Worm (Caenorhabditis elegans) whole organism, L2 larva: ENCODE data around the gene gba-4.
"Not testable (repeated sequence)": the region's sequence is repeated elsewhere in the genome, so short reads cannot be mapped to it uniquely, and the experiment has no call there.

ENCODE experiments used
- F13H6.1 ChIP-seq: sonication (generic microtip); optimal IDR thresholded peaks from 2 replicates; lab custom pipeline; 2016; ENCODE audit warnings: missing genetic modification characterization, missing compliant biosample characterization
- R02D3.7 ChIP-seq: fragments of 150-350 bp; optimal IDR thresholded peaks from 2 replicates; lab custom pipeline; 2014; ENCODE audit warnings: missing biosample characterization, missing genetic modification characterization
- Y55F3AM.14 ChIP-seq: fragments of 200-800 bp; sonication (Bioruptor generic); optimal IDR thresholded peaks from 2 replicates; lab custom pipeline; 2018; ENCODE audit warnings: mild to moderate bottlenecking, missing genetic modification characterization, missing compliant biosample characterization
- ZK546.5 ChIP-seq: sonication (generic microtip); optimal IDR thresholded peaks from 2 replicates; lab custom pipeline; 2017; ENCODE audit warnings: missing biosample characterization, missing genetic modification characterization
- aly-2 ChIP-seq: fragments of 150-350 bp; optimal IDR thresholded peaks from 2 replicates; lab custom pipeline; 2014; ENCODE audit warnings: missing biosample characterization, missing genetic modification characterization
- ama-1 ChIP-seq: fragments of 150-350 bp; optimal IDR thresholded peaks from 2 replicates; lab custom pipeline; 2018; ENCODE audit warnings: inconsistent platforms
- blmp-1 ChIP-seq: sonication (generic microtip); optimal IDR thresholded peaks from 2 replicates; lab custom pipeline; 2017; ENCODE audit warnings: missing genetic modification characterization, mild to moderate bottlenecking, missing compliant biosample characterization, antibody characterized with exemption, moderate library complexity; ENCODE audit not compliant: insufficient read depth
- ceh-16 ChIP-seq: fragments of 150-350 bp; optimal IDR thresholded peaks from 2 replicates; lab custom pipeline; 2014; ENCODE audit warnings: missing biosample characterization, missing genetic modification characterization
- crh-2 ChIP-seq: sonication (generic microtip); optimal IDR thresholded peaks from 2 replicates; lab custom pipeline; 2017; ENCODE audit warnings: missing biosample characterization, missing genetic modification characterization
- dmd-4 ChIP-seq: sonication (generic microtip); optimal IDR thresholded peaks from 2 replicates; lab custom pipeline; 2017; ENCODE audit warnings: missing biosample characterization, missing genetic modification characterization
- elt-1 ChIP-seq: fragments of 150-350 bp; optimal IDR thresholded peaks from 2 replicates; lab custom pipeline; 2014; ENCODE audit warnings: missing biosample characterization, missing genetic modification characterization
- gmeb-1 ChIP-seq: fragments of 150-350 bp; optimal IDR thresholded peaks from 2 replicates; lab custom pipeline; 2014; ENCODE audit warnings: missing biosample characterization, missing genetic modification characterization
- lin-13 ChIP-seq: fragments of 150-350 bp; optimal IDR thresholded peaks from 2 replicates; lab custom pipeline; 2014; ENCODE audit warnings: missing biosample characterization, missing genetic modification reagents, missing genetic modification characterization
- lin-39 ChIP-seq: fragments of 150-350 bp; optimal IDR thresholded peaks from 2 replicates; lab custom pipeline; 2014; ENCODE audit warnings: missing biosample characterization, missing genetic modification reagents, missing genetic modification characterization
- lsy-2 ChIP-seq, 2 experiments: fragments of 150-350 bp in 1 of 2; sonication (generic microtip) in 1 of 2; optimal IDR thresholded peaks; 2 replicates each; lab custom pipeline; 2014 to 2017; ENCODE audit warnings: missing biosample characterization in 2 of 2, missing genetic modification characterization in 2 of 2
- mab-5 ChIP-seq: fragments of 150-350 bp; optimal IDR thresholded peaks from 2 replicates; lab custom pipeline; 2014; ENCODE audit warnings: missing biosample characterization, missing genetic modification characterization
- mbf-1 ChIP-seq: sonication (generic microtip); optimal IDR thresholded peaks from 2 replicates; lab custom pipeline; 2017; ENCODE audit warnings: missing biosample characterization, missing genetic modification characterization
- mdl-1 ChIP-seq, 2 experiments: fragments of 150-350 bp in 1 of 2; sonication (generic microtip) in 1 of 2; optimal IDR thresholded peaks; 2 replicates each; lab custom pipeline; 2017; ENCODE audit warnings: missing biosample characterization in 2 of 2, missing genetic modification characterization in 2 of 2
- nhr-11 ChIP-seq: fragments of 150-350 bp; optimal IDR thresholded peaks from 2 replicates; lab custom pipeline; 2014; ENCODE audit warnings: missing biosample characterization, missing genetic modification characterization
- nhr-12 ChIP-seq: fragments of 150-350 bp; optimal IDR thresholded peaks from 2 replicates; lab custom pipeline; 2014; ENCODE audit warnings: missing biosample characterization, missing genetic modification characterization
- nhr-129 ChIP-seq: fragments of 150-350 bp; optimal IDR thresholded peaks from 2 replicates; lab custom pipeline; 2014; ENCODE audit warnings: missing biosample characterization, missing genetic modification characterization
- nhr-237 ChIP-seq: fragments of 150-350 bp; optimal IDR thresholded peaks from 2 replicates; lab custom pipeline; 2014; ENCODE audit warnings: missing biosample characterization, missing genetic modification characterization
- nhr-6 ChIP-seq: fragments of 150-350 bp; optimal IDR thresholded peaks from 2 replicates; lab custom pipeline; 2014; ENCODE audit warnings: missing biosample characterization, missing genetic modification characterization
- nhr-77 ChIP-seq: fragments of 150-350 bp; optimal IDR thresholded peaks from 2 replicates; lab custom pipeline; 2014; ENCODE audit warnings: missing biosample characterization, missing genetic modification characterization
- sem-4 ChIP-seq: fragments of 150-350 bp; optimal IDR thresholded peaks from 2 replicates; lab custom pipeline; 2014; ENCODE audit warnings: missing biosample characterization, missing genetic modification reagents, missing genetic modification characterization
- skn-1 ChIP-seq: sonication (generic microtip); optimal IDR thresholded peaks from 2 replicates; lab custom pipeline; 2017; ENCODE audit warnings: missing biosample characterization, missing genetic modification characterization
- sma-3 ChIP-seq: sonication (generic microtip); optimal IDR thresholded peaks from 2 replicates; lab custom pipeline; 2016; ENCODE audit warnings: missing genetic modification reagents, missing genetic modification characterization, missing compliant biosample characterization
- sma-9 ChIP-seq, 2 experiments: fragments of 150-350 bp in 1 of 2; sonication (generic microtip) in 1 of 2; optimal IDR thresholded peaks; 2 replicates each; lab custom pipeline; 2014 to 2016; ENCODE audit warnings: missing genetic modification characterization in 2 of 2, mild to moderate bottlenecking in 1 of 2, missing biosample characterization in 1 of 2, missing compliant biosample characterization in 1 of 2, missing genetic modification reagents in 1 of 2, moderate library complexity in 1 of 2
- snpc-4 ChIP-seq: fragments of 150-350 bp; optimal IDR thresholded peaks from 2 replicates; lab custom pipeline; 2014; ENCODE audit warnings: missing biosample characterization, missing genetic modification characterization
- unc-39 ChIP-seq: fragments of 150-350 bp; optimal IDR thresholded peaks from 2 replicates; lab custom pipeline; 2014; ENCODE audit warnings: missing biosample characterization, missing genetic modification characterization
- zag-1 ChIP-seq: fragments of 150-350 bp; optimal IDR thresholded peaks from 2 replicates; lab custom pipeline; 2014; ENCODE audit warnings: missing biosample characterization, missing genetic modification characterization
- ztf-1 ChIP-seq: fragments of 200-800 bp; sonication (Bioruptor generic); conservative IDR thresholded peaks from 2 replicates; pipeline ENCODE4 v1.3.6; 2022; ENCODE audit warnings: missing genetic modification characterization, missing compliant biosample characterization
- ztf-4 ChIP-seq: fragments of 150-350 bp; optimal IDR thresholded peaks from 2 replicates; lab custom pipeline; 2014; ENCODE audit warnings: missing biosample characterization, missing genetic modification characterization

Gene gba-4

ce11 chrIV:5316223-5316622, 34.5 kb downstream of the gba-4 start, which contains the start of gene msp-65:
Gene msp-65 (plus strand): TSS chrIV:5316523.
- TF ChIP-seq aly-2 (tag; lab: Kevin White, UChicago); blmp-1; mab-5: not testable (repeated sequence)

ce11 chrIV:5313011-5313410, 37.7 kb downstream of the gba-4 start, which contains the start of the genes msp-59 and ZK354.2:
Gene msp-59 (minus strand): TSS chrIV:5313111.
Gene ZK354.2 (plus strand): TSS chrIV:5313405.
- not testable (repeated sequence) for TF ChIP-seq ztf-1 (GFP tag; lab: Robert Waterston, UW); nhr-129; sma-3 (GFP tag; lab: Kevin White, UChicago)

- TF ChIP-seq blmp-1: no peak
- TF ChIP-seq nhr-77 (tag; lab: Kevin White, UChicago): no peak
- no peak for TF ChIP-seq nhr-6 (tag; lab: Kevin White, UChicago)
- TF ChIP-seq mab-5: no peak
- TF ChIP-seq lsy-2 (tag; optimal IDR thresholded peaks at IDR 0.05; lab: Kevin White, UChicago): no peak
- TF ChIP-seq, all 48 proteins: peak for 0
Measured at ce11 chrIV:5309742-5310141, 41.0 kb downstream of the gba-4 start, which contains the start of gene ZK354.3. Gene ZK354.3 (plus strand): TSS chrIV:5310042.

ce11 chrIV:5308046-5308643, 42.6 kb downstream of the gba-4 start, which contains the start of the genes ZK354.9 and msp-58:
Gene ZK354.9 (minus strand): TSS chrIV:5308146.
Gene msp-58 (plus strand): TSS chrIV:5308593.
- not testable (repeated sequence) for TF ChIP-seq nhr-77 (tag; lab: Kevin White, UChicago); crh-2 (tag; lab: Kevin White, UChicago); lsy-2 (tag; optimal IDR thresholded peaks at IDR 0.05; lab: Kevin White, UChicago)

ce11 chrIV:5306040-5306439, 44.7 kb downstream of the gba-4 start, which contains the start of gene ZK354.8:
Gene ZK354.8 (minus strand): TSS chrIV:5306140.
- TF ChIP-seq ZK546.5 (tag; lab: Kevin White, UChicago) (no peak), sem-4 (tag; lab: Kevin White, UChicago) (no peak), nhr-12 (tag; lab: Kevin White, UChicago) (no peak), skn-1 (no peak), lin-13 (no peak), unc-39 (tag; lab: Kevin White, UChicago) (no peak), Y55F3AM.14 (GFP tag; lab: Kevin White, UChicago) (no peak), F13H6.1 (tag; lab: Kevin White, UChicago) (no peak), dmd-4 (no peak), gmeb-1 (no peak), elt-1 (no peak), mdl-1 (tag; optimal IDR thresholded peaks at IDR 0.05; lab: Kevin White, UChicago) (no peak), nhr-11 (tag; lab: Kevin White, UChicago) (no peak), nhr-237 (tag; lab: Kevin White, UChicago) (no peak), nhr-129 (no peak), nhr-77 (tag; lab: Kevin White, UChicago) (no peak), ama-1 (lab: Kevin White, UChicago) (no peak)
- TF ChIP-seq, all 48 proteins: peak for 0

ce11 chrIV:5303030-5303429, 47.7 kb downstream of the gba-4 start, which contains the start of gene ZK354.7:
Gene ZK354.7 (minus strand): TSS chrIV:5303130.
- TF ChIP-seq sma-3 (GFP tag; lab: Kevin White, UChicago): no peak
- no peak for TF ChIP-seq R02D3.7 (tag; lab: Kevin White, UChicago)
- TF ChIP-seq sma-9 (GFP tag; optimal IDR thresholded peaks at IDR 0.05; lab: Kevin White, UChicago): no peak
- no peak for TF ChIP-seq sma-9 (tag; optimal IDR thresholded peaks at IDR 0.05; lab: Kevin White, UChicago)
- TF ChIP-seq ztf-4: no peak
- no peak for TF ChIP-seq snpc-4 (tag; lab: Kevin White, UChicago)
- TF ChIP-seq sem-4 (tag; lab: Kevin White, UChicago): no peak
- TF ChIP-seq nhr-12 (tag; lab: Kevin White, UChicago): no peak
- no peak for TF ChIP-seq unc-39 (tag; lab: Kevin White, UChicago)
- TF ChIP-seq mbf-1 (tag; lab: Kevin White, UChicago): no peak
- TF ChIP-seq lin-39 (tag; lab: Kevin White, UChicago): no peak
- no peak for TF ChIP-seq nhr-237 (tag; lab: Kevin White, UChicago)
- no peak for TF ChIP-seq aly-2 (tag; lab: Kevin White, UChicago)
- no peak for TF ChIP-seq zag-1
- TF ChIP-seq elt-1: no peak
- no peak for TF ChIP-seq mdl-1 (tag; optimal IDR thresholded peaks at IDR 0.05; lab: Kevin White, UChicago)
- TF ChIP-seq lin-13: no peak
- no peak for TF ChIP-seq Y55F3AM.14 (GFP tag; lab: Kevin White, UChicago)
- no peak for TF ChIP-seq ceh-16
- no peak for TF ChIP-seq lsy-2 (tag; optimal IDR thresholded peaks at IDR 0.05; lab: Kevin White, UChicago)
